Fruit fly (Drosophila melanogaster) whole organism, adult: ENCODE results near the gene CG11857.

Experiments
- CG12768 ChIP-seq: fragments of 200-800 bp; sonication (Bioruptor generic); optimal IDR thresholded peaks from 2 replicates; lab custom pipeline; 2017; ENCODE audit warnings: missing biosample characterization, missing genetic modification characterization, mild to moderate bottlenecking, moderate library complexity, missing genetic modification reagents
- CG33017 ChIP-seq: fragments of 200-800 bp; sonication (Bioruptor generic); optimal IDR thresholded peaks from 2 replicates; lab custom pipeline; 2018; ENCODE audit warnings: missing biosample characterization, mild to moderate bottlenecking, missing genetic modification characterization, moderate library complexity
- CG5204 ChIP-seq: fragments of 200-800 bp; sonication (Bioruptor generic); optimal IDR thresholded peaks from 2 replicates; lab custom pipeline; 2016; ENCODE audit warnings: missing biosample characterization, missing genetic modification characterization
- Mnt ChIP-seq: fragments of 200-800 bp; sonication (Bioruptor generic); optimal IDR thresholded peaks from 2 replicates; lab custom pipeline; 2016; ENCODE audit warnings: missing biosample characterization, mild to moderate bottlenecking, missing genetic modification characterization
- pad ChIP-seq: fragments of 200-800 bp; sonication (Bioruptor generic); optimal IDR thresholded peaks from 3 replicates; lab custom pipeline; 2017; ENCODE audit warnings: missing biosample characterization, missing genetic modification characterization, mild to moderate bottlenecking, moderate library complexity, missing genetic modification reagents
- tj ChIP-seq: fragments of 200-800 bp; sonication (Bioruptor generic); optimal IDR thresholded peaks from 3 replicates; lab custom pipeline; 2017; ENCODE audit warnings: missing biosample characterization, mild to moderate bottlenecking, missing genetic modification characterization, moderate library complexity

dm6 chr3R:25221203-25221807 is 37.4 kb upstream of the CG11857 start, which contains the start of gene Alg9:
- TF ChIP-seq tj (no peak), CG5204 (GFP tag; lab: Kevin White, UChicago) (peak; percentile 42), Mnt (GFP tag; lab: Kevin White, UChicago) (no peak), CG33017 (tag; lab: Kevin White, UChicago) (no peak), pad (GFP tag; lab: Kevin White, UChicago) (no peak), CG12768 (GFP tag; lab: Kevin White, UChicago) (no peak)
